Worm (Caenorhabditis elegans) whole organism, L1 larva: Measurements from ENCODE around the gene C42D4.13.

Source experiments
- aly-2 ChIP-seq: fragments of 150-350 bp; optimal IDR thresholded peaks from 2 replicates; lab custom pipeline; 2014; ENCODE audit warnings: missing biosample characterization, missing genetic modification characterization
- ama-1 ChIP-seq: fragments of 150-350 bp; optimal IDR thresholded peaks from 2 replicates; lab custom pipeline; 2014
- ceh-8 ChIP-seq: fragments of 200-800 bp; sonication (Bioruptor generic); optimal IDR thresholded peaks from 2 replicates; lab custom pipeline; 2018; ENCODE audit warnings: mild to moderate bottlenecking, missing genetic modification characterization, moderate library complexity, missing compliant biosample characterization
- elt-3 ChIP-seq, 6 experiments: fragments of 150-350 bp in 1 of 6; sonication (generic microtip); optimal IDR thresholded peaks; 2 replicates each; lab custom pipeline; 2017 to 2018; ENCODE audit warnings: missing biosample characterization in 6 of 6, missing genetic modification characterization in 6 of 6, inconsistent platforms in 1 of 6
- fkh-10 ChIP-seq: sonication (generic microtip); optimal IDR thresholded peaks from 2 replicates; lab custom pipeline; 2017; ENCODE audit warnings: missing biosample characterization, missing genetic modification reagents, missing genetic modification characterization
- lin-14 ChIP-seq: fragments of 200-800 bp; sonication (Bioruptor generic); optimal IDR thresholded peaks from 2 replicates; lab custom pipeline; 2018; ENCODE audit warnings: mild to moderate bottlenecking, missing genetic modification characterization, moderate library complexity, missing compliant biosample characterization
- nhr-19 ChIP-seq: fragments of 200-800 bp; sonication (Bioruptor generic); conservative IDR thresholded peaks from 2 replicates; pipeline ENCODE4 v1.3.6; 2022; ENCODE audit warnings: missing genetic modification characterization, missing compliant biosample characterization
- pqm-1 ChIP-seq: sonication (generic microtip); optimal IDR thresholded peaks from 3 replicates; lab custom pipeline; 2017; ENCODE audit warnings: missing biosample characterization, missing genetic modification characterization
- rnt-1 ChIP-seq: sonication (generic microtip); optimal IDR thresholded peaks from 2 replicates; lab custom pipeline; 2016; ENCODE audit warnings: mild to moderate bottlenecking, missing genetic modification characterization, moderate library complexity, missing compliant biosample characterization
- tbx-2 ChIP-seq: sonication (generic microtip); optimal IDR thresholded peaks from 2 replicates; lab custom pipeline; 2016; ENCODE audit warnings: missing genetic modification characterization, missing compliant biosample characterization
- unc-130 ChIP-seq: fragments of 150-350 bp; optimal IDR thresholded peaks from 2 replicates; lab custom pipeline; 2017; ENCODE audit warnings: missing biosample characterization, missing genetic modification characterization, inconsistent platforms

DNA sequence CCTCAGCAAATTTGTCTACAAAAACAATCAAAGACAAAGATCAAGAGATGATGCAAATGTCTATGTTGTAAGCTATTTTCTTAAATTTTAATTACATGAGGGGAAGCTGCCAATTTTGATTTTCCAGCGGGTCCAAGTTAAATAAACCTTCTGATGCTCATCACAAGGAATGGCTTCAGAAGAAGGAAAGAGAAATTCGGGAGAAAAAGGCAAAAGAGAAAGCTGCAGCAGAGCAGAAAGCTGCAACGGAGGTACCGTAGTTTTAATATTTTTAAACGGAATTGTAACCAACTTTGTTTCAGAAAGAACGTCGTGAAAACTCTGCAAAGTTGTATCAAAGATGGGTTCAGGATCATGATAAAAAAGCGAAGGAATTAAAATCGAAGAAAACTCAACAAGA, 29.8 kb downstream of the C42D4.13 start:
- TF ChIP-seq ama-1 (lab: Kevin White, UChicago) (no peak), aly-2 (no peak), pqm-1 (tag; lab: Kevin White, UChicago) (no peak), unc-130 (no peak), elt-3 (tag; optimal IDR thresholded peaks at IDR 0.05; lab: Kevin White, UChicago) (no peak), ceh-8 (GFP tag; lab: Kevin White, UChicago) (no peak), fkh-10 (GFP tag; lab: Kevin White, UChicago) (no peak), lin-14 (no peak), tbx-2 (tag; lab: Kevin White, UChicago) (no peak), nhr-19 (GFP tag; lab: Robert Waterston, UW) (no peak), rnt-1 (tag; lab: Kevin White, UChicago) (no peak)
